Worm (Caenorhabditis elegans): ENCODE data around the gene Y39G8B.9.

DNA sequence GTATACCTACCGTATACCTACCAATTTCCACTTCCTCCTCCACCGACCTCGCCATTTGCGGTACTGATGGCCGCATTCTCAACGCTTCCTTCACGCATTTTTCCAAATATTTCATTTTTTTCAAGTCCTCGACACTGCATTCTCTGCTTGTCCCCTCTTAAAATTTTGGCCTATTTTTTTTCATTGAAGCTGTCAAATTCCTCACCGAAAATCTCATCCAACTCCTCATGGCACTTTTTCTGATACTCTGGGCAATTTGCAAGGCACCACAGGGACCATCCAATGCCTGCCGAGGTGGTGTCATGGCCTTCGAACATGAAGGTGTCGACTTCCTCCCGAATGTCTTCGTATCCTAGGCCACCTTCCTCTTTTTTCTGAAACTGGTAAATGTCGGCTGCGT is 33.5 kb downstream of the Y39G8B.9 start:
- no peak for TF ChIP-seq ztf-23 (GFP tag; IDR thresholded peaks at IDR 0.05)
- no peak for TF ChIP-seq T22C8.4 (GFP tag; IDR thresholded peaks at IDR 0.05)
- no peak for TF ChIP-seq med-1 (GFP tag; optimal IDR thresholded peaks at IDR 0.05; ENCODE audit: insufficient read depth)
- TF ChIP-seq flt-1 (GFP tag; IDR thresholded peaks at IDR 0.05): no peak
- TF ChIP-seq tab-1 (GFP tag; IDR thresholded peaks at IDR 0.05): no peak

Data from whole organism, midembryonic.